Fruit fly (Drosophila melanogaster): ENCODE results near the gene Sirt2.

Gene Sirt2

DNA sequence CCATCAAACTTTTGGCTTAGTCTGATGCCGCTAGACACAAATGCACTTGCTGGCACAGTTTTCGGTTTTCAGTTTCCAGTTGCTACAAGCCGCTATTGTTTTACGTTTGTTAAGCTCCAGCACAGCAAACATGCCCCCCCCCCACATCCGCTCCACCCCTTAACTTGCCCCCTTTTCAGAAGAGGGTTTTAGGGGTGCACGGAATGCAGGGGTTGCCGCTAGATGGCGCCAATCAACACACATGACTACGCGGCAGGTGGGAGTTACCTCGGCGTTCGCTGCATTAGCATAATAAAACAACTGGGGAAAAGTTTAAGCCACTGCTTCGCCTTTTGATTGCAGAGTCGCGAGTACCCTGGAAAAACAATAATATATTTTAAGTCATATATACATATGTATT, 18.6 kb downstream of the Sirt2 start:
- TF ChIP-seq Lim3 (GFP tag; IDR thresholded peaks at IDR 0.05), result no peak
- TF ChIP-seq trem (tag; optimal IDR thresholded peaks at IDR 0.05), result no peak
- TF ChIP-seq CTCF (GFP tag; optimal IDR thresholded peaks at IDR 0.05), result peak; percentile 76

DNA sequence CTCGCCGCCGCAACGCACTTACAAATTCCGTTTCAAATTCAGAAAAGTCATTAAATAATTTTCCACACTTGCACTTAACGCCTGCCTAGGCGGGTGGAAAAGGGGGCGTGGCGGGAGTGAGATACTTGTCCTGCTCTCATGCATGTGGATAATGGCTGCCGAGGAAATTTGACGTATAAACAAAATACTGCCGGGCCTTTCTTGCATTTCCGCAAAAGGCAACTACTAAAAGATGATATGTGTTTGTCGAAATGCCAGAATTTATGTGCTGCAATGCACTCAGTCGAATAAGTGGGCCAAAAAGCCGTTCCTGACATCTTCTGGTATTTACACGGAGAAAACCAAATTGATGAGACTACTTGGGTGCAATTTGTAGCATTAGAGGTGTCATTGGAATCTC, 22.0 kb downstream of the Sirt2 start:
- TF ChIP-seq Sin3A (optimal IDR thresholded peaks at IDR 0.05) (no peak), Ets65A (GFP tag) (peak; percentile 92), odd (GFP tag; optimal IDR thresholded peaks at IDR 0.05) (no peak), jing (GFP tag; optimal IDR thresholded peaks at IDR 0.05) (no peak)

DNA sequence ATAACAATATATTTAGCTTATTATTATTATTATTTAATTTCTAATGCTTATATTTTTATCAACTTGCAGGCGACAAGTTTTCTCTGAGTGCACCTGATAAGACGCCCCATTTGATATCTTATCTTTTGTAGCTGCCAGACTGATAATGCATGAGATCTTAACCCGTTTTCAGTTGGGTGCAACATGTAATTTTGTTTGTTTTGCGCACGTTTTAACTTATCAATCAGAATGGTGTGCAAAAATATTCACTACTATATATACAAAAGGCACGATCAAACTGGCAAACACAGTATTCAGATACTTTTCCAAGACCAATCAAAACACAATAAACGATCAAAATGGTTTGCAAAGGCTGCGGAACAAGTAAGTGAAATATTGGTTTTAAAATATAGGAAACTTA, 31.7 kb downstream of the Sirt2 start, which contains the start of gene MtnC:
MtnC (plus strand) TSS at position 301 of the 400 bp plus-strand sequence.
- TF ChIP-seq GATAe (GFP tag; conservative IDR thresholded peaks at IDR 0.05) (peak; percentile 64), Elba2 (GFP tag; optimal IDR thresholded peaks at IDR 0.05) (no peak), CG7372 (GFP tag; IDR thresholded peaks at IDR 0.05) (no peak), dmrt99B (tag; optimal IDR thresholded peaks at IDR 0.05) (peak; percentile 20), CG8388 (GFP tag; optimal IDR thresholded peaks at IDR 0.05) (no peak), MTF-1 (GFP tag; optimal IDR thresholded peaks at IDR 0.05; ENCODE audit: borderline replicate concordance) (peak; percentile 68), CG13424 (tag; optimal IDR thresholded peaks at IDR 0.05) (peak; percentile 2)
